Worm (Caenorhabditis elegans): ENCODE results near the gene R05D8.7.

Gene R05D8.7

DNA sequence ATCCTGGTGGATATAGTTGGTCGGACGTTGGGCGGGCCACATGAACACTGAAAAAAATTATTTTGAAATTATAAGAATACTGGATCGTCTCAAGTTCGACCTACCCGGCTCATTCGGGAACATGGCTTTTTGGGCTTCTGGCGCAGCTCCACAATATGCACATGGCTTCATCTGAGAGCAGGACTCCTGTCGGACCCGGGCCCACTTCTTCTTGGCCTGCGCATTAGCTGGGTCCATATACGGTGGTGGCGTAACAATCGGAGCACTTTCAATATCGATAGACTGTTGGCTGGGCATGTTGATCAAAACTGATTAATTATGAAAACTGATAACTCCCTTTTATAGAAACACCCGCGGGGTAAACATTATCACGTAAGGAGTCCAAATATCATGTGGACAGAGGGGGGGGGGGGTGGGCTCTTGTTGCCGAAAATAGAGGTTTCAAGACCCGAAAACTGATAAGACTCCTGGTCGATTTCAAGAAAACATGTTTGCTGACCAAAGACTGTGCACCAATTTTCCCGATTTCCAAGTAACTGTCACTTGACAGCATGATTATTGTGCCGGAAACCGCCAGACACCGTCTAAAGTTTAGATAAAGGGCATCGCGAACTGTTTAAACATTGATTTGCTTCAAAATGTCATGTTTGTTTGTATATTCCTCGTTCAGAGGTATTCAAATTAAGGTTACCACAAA, 32.1 kb downstream of the R05D8.7 start, which contains the start of gene dod-3:
Gene dod-3, minus strand, starts transcription at position 315 of the 697 bp plus-strand sequence.
- TF ChIP-seq ztf-11 (tag; optimal IDR thresholded peaks at IDR 0.05), result no peak
- TF ChIP-seq sptf-1 (tag; optimal IDR thresholded peaks at IDR 0.05), result no peak
- TF ChIP-seq mls-2 (tag; optimal IDR thresholded peaks at IDR 0.05), result no peak
- TF ChIP-seq nhr-2 (tag; optimal IDR thresholded peaks at IDR 0.05), result no peak
- no peak for TF ChIP-seq elt-1 (tag; optimal IDR thresholded peaks at IDR 0.05; ENCODE audit: borderline replicate concordance, insufficient read depth)
- no peak for TF ChIP-seq mab-5 (tag; optimal IDR thresholded peaks at IDR 0.05)
- TF ChIP-seq ceh-83 (GFP tag; optimal IDR thresholded peaks at IDR 0.05), result no peak

DNA sequence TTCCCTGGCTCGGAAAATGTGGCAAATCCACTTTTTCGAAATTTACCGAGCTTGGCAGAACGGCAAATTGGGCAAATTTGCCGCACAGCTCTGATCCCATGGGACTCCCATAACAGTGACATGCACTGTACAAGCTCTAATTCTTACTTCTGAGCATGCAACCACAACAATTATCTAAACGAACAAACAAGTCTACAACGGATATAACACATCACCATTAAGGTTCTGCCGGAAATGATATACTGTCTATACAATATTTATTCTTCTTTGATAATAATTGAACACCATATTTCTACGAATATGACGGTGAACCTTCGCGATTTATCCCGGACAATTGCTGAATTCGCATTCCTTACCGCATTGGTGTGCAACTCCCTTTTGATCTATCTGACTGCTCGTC, 34.8 kb downstream of the R05D8.7 start, which contains the start of gene str-33:
Gene str-33, plus strand, starts transcription at position 301 of the 400 bp plus-strand sequence.
- TF ChIP-seq sptf-1 (tag; optimal IDR thresholded peaks at IDR 0.05), result no peak
- no peak for TF ChIP-seq mab-5 (tag; optimal IDR thresholded peaks at IDR 0.05)
- no peak for TF ChIP-seq zip-8 (tag; optimal IDR thresholded peaks at IDR 0.05)
- TF ChIP-seq lsy-2 (tag; optimal IDR thresholded peaks at IDR 0.05), result no peak
- no peak for TF ChIP-seq cnd-1 (tag; optimal IDR thresholded peaks at IDR 0.05)
- TF ChIP-seq unc-62 (GFP tag; optimal IDR thresholded peaks at IDR 0.05), result no peak
- no peak for TF ChIP-seq nhr-12 (tag; optimal IDR thresholded peaks at IDR 0.05)

DNA sequence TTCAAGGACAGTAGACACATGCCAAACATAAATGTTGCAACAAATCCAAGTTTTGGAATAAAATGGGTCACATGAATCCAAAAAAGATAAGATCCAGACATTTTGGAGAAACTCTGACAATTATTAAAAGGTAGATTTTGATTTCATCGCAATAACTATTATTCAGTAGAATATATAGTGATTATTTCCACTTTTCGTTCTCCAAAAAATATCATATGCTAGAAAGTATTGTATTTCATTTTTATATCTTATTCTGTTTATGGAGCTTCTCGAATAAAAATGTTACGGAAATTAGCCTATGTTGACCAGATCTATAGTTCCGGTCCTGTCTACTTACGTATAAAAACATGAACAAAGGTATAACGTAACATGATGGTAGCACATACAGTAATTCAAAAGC, 35.9 kb downstream of the R05D8.7 start, which contains the start of gene str-13:
Gene str-13, minus strand, starts transcription at position 101 of the 400 bp plus-strand sequence.
- TF ChIP-seq nhr-28 (tag; optimal IDR thresholded peaks at IDR 0.05) (no peak), sptf-1 (tag; optimal IDR thresholded peaks at IDR 0.05) (no peak), sem-2 (GFP tag; optimal IDR thresholded peaks at IDR 0.05) (no peak), cnd-1 (tag; optimal IDR thresholded peaks at IDR 0.05) (no peak), mab-5 (tag; optimal IDR thresholded peaks at IDR 0.05) (no peak), pha-4 (tag; optimal IDR thresholded peaks at IDR 0.05) (no peak), drap-1 (GFP tag; optimal IDR thresholded peaks at IDR 0.05) (no peak), nhr-237 (tag; optimal IDR thresholded peaks at IDR 0.05) (no peak), M03D4.4 (tag; optimal IDR thresholded peaks at IDR 0.05) (no peak), lsy-2 (tag; optimal IDR thresholded peaks at IDR 0.05) (no peak), unc-39 (tag; optimal IDR thresholded peaks at IDR 0.05) (no peak), ham-2 (GFP tag; optimal IDR thresholded peaks at IDR 0.05) (no peak), flh-1 (GFP tag; optimal IDR thresholded peaks at IDR 0.05) (no peak), bed-3 (GFP tag; optimal IDR thresholded peaks at IDR 0.05) (no peak), mep-1 (tag; optimal IDR thresholded peaks at IDR 0.05) (no peak), ces-1 (GFP tag; optimal IDR thresholded peaks at IDR 0.05) (no peak), tbx-8 (GFP tag; optimal IDR thresholded peaks at IDR 0.05) (no peak), ceh-39 (tag; optimal IDR thresholded peaks at IDR 0.05) (no peak), ceh-43 (GFP tag; optimal IDR thresholded peaks at IDR 0.05) (no peak)

DNA sequence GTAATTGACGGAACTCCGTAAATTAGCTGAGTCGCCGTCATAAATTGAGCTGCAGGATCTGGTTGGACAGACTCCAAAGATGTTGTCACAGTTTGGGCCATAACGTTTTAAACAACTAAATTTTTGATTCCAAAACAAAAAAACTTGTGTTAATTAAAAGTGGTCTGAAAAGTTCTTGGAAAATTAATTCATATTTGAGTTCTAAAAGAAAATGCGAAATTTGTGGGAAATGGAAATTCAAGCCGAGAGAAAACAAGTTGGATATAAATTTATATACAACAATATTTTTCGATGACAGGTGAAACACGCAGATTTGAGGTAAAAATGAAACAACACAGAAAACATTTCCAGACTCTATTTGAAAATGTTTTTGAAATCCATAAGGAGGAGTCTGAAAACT, 37.8 kb downstream of the R05D8.7 start, which contains the start of gene srg-59:
Gene srg-59, minus strand, starts transcription at position 101 of the 400 bp plus-strand sequence.
- TF ChIP-seq blmp-1 (tag; optimal IDR thresholded peaks at IDR 0.05) (no peak), snpc-4 (tag; optimal IDR thresholded peaks at IDR 0.05) (no peak), lin-32 (GFP tag; optimal IDR thresholded peaks at IDR 0.05) (no peak), ham-2 (GFP tag; optimal IDR thresholded peaks at IDR 0.05) (no peak), unc-120 (tag; optimal IDR thresholded peaks at IDR 0.05; ENCODE audit: poor library complexity, severe bottlenecking) (no peak), drap-1 (GFP tag; optimal IDR thresholded peaks at IDR 0.05) (no peak), flh-1 (GFP tag; optimal IDR thresholded peaks at IDR 0.05) (no peak), zip-8 (tag; optimal IDR thresholded peaks at IDR 0.05) (no peak), bed-3 (GFP tag; optimal IDR thresholded peaks at IDR 0.05) (no peak), ceh-83 (GFP tag; optimal IDR thresholded peaks at IDR 0.05) (no peak), M03D4.4 (tag; optimal IDR thresholded peaks at IDR 0.05) (no peak), unc-39 (tag; optimal IDR thresholded peaks at IDR 0.05) (no peak), nhr-2 (tag; optimal IDR thresholded peaks at IDR 0.05) (no peak), mls-2 (tag; optimal IDR thresholded peaks at IDR 0.05) (no peak), pha-4 (tag; optimal IDR thresholded peaks at IDR 0.05) (no peak)

DNA sequence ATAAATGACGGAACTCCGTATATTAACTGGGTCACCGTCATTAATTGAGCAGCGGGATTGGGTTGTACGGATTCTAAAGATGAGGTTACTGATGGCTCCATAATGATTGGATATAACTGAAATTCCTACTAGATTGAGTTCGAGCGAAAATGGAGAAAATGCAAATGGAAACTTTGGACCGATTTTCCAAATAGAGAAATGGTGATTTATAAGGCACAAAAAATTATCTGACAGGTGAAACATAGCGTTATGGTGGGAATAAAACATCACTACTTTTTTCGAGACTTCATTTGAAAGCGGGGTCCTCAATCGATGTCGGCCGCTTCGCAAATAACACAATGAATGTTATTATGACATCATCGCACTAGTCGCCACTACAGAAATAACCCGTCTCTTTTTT, 40.5 kb downstream of the R05D8.7 start, which contains the start of gene srg-60:
Gene srg-60, minus strand, starts transcription at position 101 of the 400 bp plus-strand sequence.
- no peak for TF ChIP-seq ceh-39 (tag; optimal IDR thresholded peaks at IDR 0.05)
- no peak for TF ChIP-seq nhr-237 (tag; optimal IDR thresholded peaks at IDR 0.05)
- TF ChIP-seq cnd-1 (tag; optimal IDR thresholded peaks at IDR 0.05), result no peak
- no peak for TF ChIP-seq zip-8 (tag; optimal IDR thresholded peaks at IDR 0.05)
- TF ChIP-seq lin-32 (GFP tag; optimal IDR thresholded peaks at IDR 0.05), result no peak
- no peak for TF ChIP-seq nhr-2 (tag; optimal IDR thresholded peaks at IDR 0.05)
- no peak for TF ChIP-seq elt-1 (tag; optimal IDR thresholded peaks at IDR 0.05; ENCODE audit: borderline replicate concordance, insufficient read depth)
- TF ChIP-seq ham-2 (GFP tag; optimal IDR thresholded peaks at IDR 0.05), result no peak
- no peak for TF ChIP-seq pha-4 (tag; optimal IDR thresholded peaks at IDR 0.05)
- TF ChIP-seq unc-39 (tag; optimal IDR thresholded peaks at IDR 0.05), result no peak
